Fruit fly (Drosophila melanogaster) whole organism, embryonic: ENCODE results near the gene FucTA.

Experiments used
- Atf6 ChIP-seq: fragments of 200-800 bp; sonication (Bioruptor generic); IDR thresholded peaks from 2 replicates; pipeline ENCODE4 v1.3.6; 2022; ENCODE audit warnings: missing biosample characterization, missing genetic modification characterization
- C15 ChIP-seq: fragments of 200-800 bp; sonication (Bioruptor generic); IDR thresholded peaks from 3 replicates; pipeline ENCODE4 v1.3.6; 2022; ENCODE audit warnings: missing biosample characterization, missing genetic modification characterization
- CG10147 ChIP-seq: fragments of 200-800 bp; sonication (Bioruptor generic); optimal IDR thresholded peaks from 2 replicates; lab custom pipeline; 2019; ENCODE audit warnings: missing biosample characterization, mild to moderate bottlenecking, missing genetic modification characterization, moderate library complexity
- CG10209 ChIP-seq: fragments of 200-800 bp; sonication (Bioruptor generic); optimal IDR thresholded peaks from 3 replicates; lab custom pipeline; 2017; ENCODE audit warnings: missing biosample characterization, mild to moderate bottlenecking, missing genetic modification characterization, missing genetic modification reagents
- CG10543 ChIP-seq: fragments of 200-800 bp; sonication (Bioruptor generic); optimal IDR thresholded peaks from 3 replicates; lab custom pipeline; 2017; ENCODE audit warnings: missing biosample characterization, mild to moderate bottlenecking, missing genetic modification characterization, moderate library complexity
- CG10959 ChIP-seq: fragments of 200-800 bp; sonication (Bioruptor generic); IDR thresholded peaks from 2 replicates; pipeline ENCODE4 v1.3.6; 2022; ENCODE audit warnings: missing biosample characterization, missing genetic modification characterization
- CG12236 ChIP-seq: fragments of 200-800 bp; sonication (Bioruptor generic); optimal IDR thresholded peaks from 2 replicates; lab custom pipeline; 2016; ENCODE audit warnings: missing biosample characterization, missing genetic modification characterization
- CG13123 ChIP-seq: fragments of 200-800 bp; sonication (Bioruptor generic); optimal IDR thresholded peaks from 2 replicates; lab custom pipeline; 2016; ENCODE audit warnings: missing biosample characterization, missing genetic modification characterization
- CG13296 ChIP-seq: fragments of 200-800 bp; sonication (Bioruptor generic); optimal IDR thresholded peaks from 3 replicates; lab custom pipeline; 2018; ENCODE audit warnings: missing biosample characterization, mild to moderate bottlenecking, missing genetic modification characterization
- CG14667 ChIP-seq: fragments of 200-800 bp; sonication (Bioruptor generic); IDR thresholded peaks from 2 replicates; pipeline ENCODE4 v1.3.6; 2022; ENCODE audit warnings: missing biosample characterization, missing genetic modification characterization
- CG15696 ChIP-seq: fragments of 200-800 bp; sonication (Bioruptor generic); optimal IDR thresholded peaks from 2 replicates; lab custom pipeline; 2019; ENCODE audit warnings: missing biosample characterization, mild to moderate bottlenecking, missing genetic modification characterization, moderate library complexity
- CG16815 ChIP-seq: fragments of 200-800 bp; sonication (Bioruptor generic); optimal IDR thresholded peaks from 3 replicates; lab custom pipeline; 2017; ENCODE audit warnings: missing biosample characterization, mild to moderate bottlenecking, missing genetic modification characterization
- CG1792 ChIP-seq: fragments of 200-800 bp; sonication (Bioruptor generic); optimal IDR thresholded peaks from 2 replicates; lab custom pipeline; 2016; ENCODE audit warnings: missing biosample characterization, missing genetic modification characterization
- CG1832 ChIP-seq: fragments of 200-800 bp; sonication (Bioruptor generic); optimal IDR thresholded peaks from 2 replicates; lab custom pipeline; 2017; ENCODE audit warnings: missing biosample characterization, mild to moderate bottlenecking, missing genetic modification characterization, inconsistent platforms
- CG31388 ChIP-seq: fragments of 200-800 bp; sonication (Bioruptor generic); optimal IDR thresholded peaks from 2 replicates; lab custom pipeline; 2016; ENCODE audit warnings: missing biosample characterization, missing genetic modification characterization
- CG32767 ChIP-seq: fragments of 200-800 bp; sonication (Bioruptor generic); IDR thresholded peaks from 2 replicates; pipeline ENCODE4 v1.3.6; 2022; ENCODE audit warnings: missing biosample characterization, missing genetic modification characterization
- CG4617 ChIP-seq: fragments of 200-800 bp; sonication (Bioruptor generic); optimal IDR thresholded peaks from 3 replicates; lab custom pipeline; 2016; ENCODE audit warnings: missing biosample characterization, missing genetic modification characterization, borderline replicate concordance
- CG5245 ChIP-seq: fragments of 200-800 bp; sonication (Bioruptor generic); optimal IDR thresholded peaks from 3 replicates; lab custom pipeline; 2016; ENCODE audit warnings: missing biosample characterization, missing genetic modification characterization
- CG6765 ChIP-seq: fragments of 200-800 bp; sonication (Bioruptor generic); optimal IDR thresholded peaks from 3 replicates; lab custom pipeline; 2017; ENCODE audit warnings: missing biosample characterization, mild to moderate bottlenecking, missing genetic modification characterization
- CG7271 ChIP-seq: fragments of 200-800 bp; sonication (Bioruptor generic); optimal IDR thresholded peaks from 2 replicates; lab custom pipeline; 2018; ENCODE audit warnings: missing biosample characterization, mild to moderate bottlenecking, missing genetic modification characterization, moderate library complexity
- CG7839 ChIP-seq: fragments of 200-800 bp; sonication (Bioruptor generic); optimal IDR thresholded peaks from 3 replicates; lab custom pipeline; 2018; ENCODE audit warnings: missing biosample characterization, mild to moderate bottlenecking, missing genetic modification characterization, moderate library complexity
- CG9876 ChIP-seq: fragments of 200-800 bp; sonication (Bioruptor generic); optimal IDR thresholded peaks from 2 replicates; lab custom pipeline; 2016; ENCODE audit warnings: missing biosample characterization, missing genetic modification characterization
- Dbx ChIP-seq: fragments of 200-800 bp; sonication (Bioruptor generic); IDR thresholded peaks from 3 replicates; pipeline ENCODE4 v1.3.6; 2022; ENCODE audit warnings: missing biosample characterization, missing genetic modification characterization
- ERR ChIP-seq: fragments of 200-800 bp; sonication (Bioruptor generic); optimal IDR thresholded peaks from 2 replicates; lab custom pipeline; 2016; ENCODE audit warnings: missing biosample characterization, missing genetic modification characterization
- H15 ChIP-seq: fragments of 200-800 bp; sonication (Bioruptor generic); IDR thresholded peaks from 3 replicates; pipeline ENCODE4 v1.3.6; 2022; ENCODE audit warnings: missing biosample characterization, missing genetic modification characterization
- HmgD ChIP-seq: fragments of 200-800 bp; sonication (Bioruptor generic); optimal IDR thresholded peaks from 3 replicates; lab custom pipeline; 2016; ENCODE audit warnings: missing biosample characterization, missing genetic modification characterization
- Hr39 ChIP-seq: fragments of >200 bp; optimal IDR thresholded peaks from 2 replicates; lab custom pipeline; 2017
- MESR4 ChIP-seq: fragments of 200-800 bp; sonication (Bioruptor generic); optimal IDR thresholded peaks from 2 replicates; lab custom pipeline; 2018; ENCODE audit warnings: missing biosample characterization, mild to moderate bottlenecking, missing genetic modification characterization, moderate library complexity
- NK7.1 ChIP-seq: fragments of 200-800 bp; sonication (Bioruptor generic); optimal IDR thresholded peaks from 3 replicates; lab custom pipeline; 2016; ENCODE audit warnings: missing biosample characterization, missing genetic modification characterization
- Nf-YA ChIP-seq: fragments of 200-800 bp; sonication (Bioruptor generic); IDR thresholded peaks from 2 replicates; pipeline ENCODE4 v1.3.6; 2022; ENCODE audit warnings: missing biosample characterization, missing genetic modification characterization
- Rfx ChIP-seq: fragments of 200-800 bp; sonication (Bioruptor generic); IDR thresholded peaks from 2 replicates; pipeline ENCODE4 v1.3.6; 2022; ENCODE audit warnings: missing biosample characterization, missing genetic modification characterization
- Stat92E ChIP-seq, 3 experiments: fragments of >200 bp in 2 of 3; fragments of 200-800 bp in 1 of 3; sonication (Bioruptor generic) in 1 of 3; optimal IDR thresholded peaks; 2 replicates each; lab custom pipeline; 2017 to 2019; ENCODE audit warnings: missing biosample characterization in 3 of 3, missing genetic modification characterization in 3 of 3, mild to moderate bottlenecking in 1 of 3, moderate library complexity in 1 of 3
- ap ChIP-seq: fragments of 200-800 bp; sonication (Bioruptor generic); IDR thresholded peaks from 2 replicates; pipeline ENCODE4 v1.3.6; 2022; ENCODE audit warnings: missing biosample characterization, missing genetic modification characterization
- ase ChIP-seq: fragments of 200-800 bp; sonication (Bioruptor generic); IDR thresholded peaks from 3 replicates; pipeline ENCODE4 v1.3.6; 2022; ENCODE audit warnings: missing biosample characterization, missing genetic modification characterization
- fu2 ChIP-seq: fragments of 200-800 bp; sonication (Bioruptor generic); optimal IDR thresholded peaks from 2 replicates; lab custom pipeline; 2016; ENCODE audit warnings: missing biosample characterization, missing genetic modification characterization
- gsb-n ChIP-seq: fragments of 200-800 bp; sonication (Bioruptor generic); optimal IDR thresholded peaks from 3 replicates; lab custom pipeline; 2018; ENCODE audit warnings: missing biosample characterization, mild to moderate bottlenecking, missing genetic modification characterization
- kah ChIP-seq: fragments of 200-800 bp; sonication (Bioruptor generic); optimal IDR thresholded peaks from 2 replicates; lab custom pipeline; 2018; ENCODE audit warnings: missing biosample characterization, mild to moderate bottlenecking, missing genetic modification characterization
- ken ChIP-seq: fragments of 200-800 bp; sonication (Bioruptor generic); IDR thresholded peaks from 3 replicates; pipeline ENCODE4 v1.3.6; 2022; ENCODE audit warnings: missing biosample characterization, missing genetic modification characterization
- kni ChIP-seq: fragments of 200-800 bp; sonication (Bioruptor generic); optimal IDR thresholded peaks from 3 replicates; lab custom pipeline; 2017; ENCODE audit warnings: mild to moderate bottlenecking, missing biosample characterization, missing genetic modification reagents, missing genetic modification characterization
- lab ChIP-seq: fragments of 200-800 bp; sonication (Bioruptor generic); optimal IDR thresholded peaks from 3 replicates; lab custom pipeline; 2017; ENCODE audit warnings: missing biosample characterization, missing genetic modification characterization, mild to moderate bottlenecking, moderate library complexity, missing genetic modification reagents
- lov ChIP-seq, 2 experiments: fragments of 200-800 bp in 1 of 2; fragments of >200 bp in 1 of 2; sonication (Bioruptor generic) in 1 of 2; IDR thresholded peaks in 1 of 2; optimal IDR thresholded peaks in 1 of 2; 2 replicates in 1 of 2; 3 replicates in 1 of 2; pipeline versions ENCODE4 v1.3.6 to Lab custom; 2017 to 2022; ENCODE audit warnings: missing biosample characterization in 1 of 2, missing genetic modification characterization in 1 of 2
- mld ChIP-seq: fragments of 200-800 bp; sonication (Bioruptor generic); IDR thresholded peaks from 3 replicates; pipeline ENCODE4 v1.3.6; 2022; ENCODE audit warnings: missing biosample characterization, missing genetic modification characterization; ENCODE audit not compliant: partially characterized antibody
- pum ChIP-seq: fragments of 200-800 bp; sonication (Bioruptor generic); optimal IDR thresholded peaks from 2 replicates; lab custom pipeline; 2016; ENCODE audit warnings: missing biosample characterization, missing genetic modification characterization
- scrt ChIP-seq: fragments of 200-800 bp; sonication (Bioruptor generic); optimal IDR thresholded peaks from 2 replicates; lab custom pipeline; 2018; ENCODE audit warnings: missing biosample characterization, mild to moderate bottlenecking, missing genetic modification characterization, moderate library complexity
- ssp ChIP-seq: fragments of 200-800 bp; sonication (Bioruptor generic); IDR thresholded peaks from 2 replicates; pipeline ENCODE4 v1.3.6; 2022; ENCODE audit warnings: missing biosample characterization, missing genetic modification characterization
- stwl ChIP-seq: fragments of 200-800 bp; sonication (Bioruptor generic); optimal IDR thresholded peaks from 3 replicates; lab custom pipeline; 2018; ENCODE audit warnings: missing biosample characterization, mild to moderate bottlenecking, missing genetic modification characterization, moderate library complexity
- tio ChIP-seq: fragments of 200-800 bp; sonication (Bioruptor generic); optimal IDR thresholded peaks from 2 replicates; lab custom pipeline; 2017; ENCODE audit warnings: missing biosample characterization, missing genetic modification characterization, inconsistent platforms
- twi ChIP-seq: fragments of 200-800 bp; optimal IDR thresholded peaks from 2 replicates; lab custom pipeline; 2019; ENCODE audit warnings: missing biosample characterization, mild to moderate bottlenecking, missing genetic modification characterization, moderate library complexity

Gene FucTA

dm6 chr3L:15098659-15099512 lies 48.1 kb upstream of the FucTA start (continued):
- TF ChIP-seq CG16815 (GFP tag; lab: Kevin White, UChicago), result peak; percentile 47
- peak; percentile 4 for TF ChIP-seq CG13123
- peak; percentile 82 for TF ChIP-seq CG10543 (GFP tag; lab: Kevin White, UChicago)
- peak; percentile 87 for TF ChIP-seq CG7839 (tag; lab: Kevin White, UChicago)
- peak; percentile 49 for TF ChIP-seq CG31388 (GFP tag; lab: Kevin White, UChicago)
- peak; percentile 27; the same call in 1 of the 3 replicates for TF ChIP-seq C15 (GFP tag; lab: Robert Waterston, UW)
- TF ChIP-seq fu2 (GFP tag; lab: Kevin White, UChicago), result no peak
- TF ChIP-seq gsb-n, result peak; percentile 96
- TF ChIP-seq kah (GFP tag; lab: Kevin White, UChicago), result peak; percentile 62
- no peak for TF ChIP-seq Hr39
- TF ChIP-seq CG6765, result peak; percentile 88
- peak; percentile 91 for TF ChIP-seq kni (GFP tag; lab: Kevin White, UChicago)
- TF ChIP-seq CG1832 (GFP tag; lab: Kevin White, UChicago), result no peak
- no peak for TF ChIP-seq CG12236 (GFP tag; lab: Kevin White, UChicago)
- TF ChIP-seq scrt (GFP tag; lab: Kevin White, UChicago), result peak; percentile 84
- TF ChIP-seq HmgD (GFP tag; lab: Kevin White, UChicago), result no peak
- peak; percentile 70 for TF ChIP-seq CG10959 (GFP tag; lab: Robert Waterston, UW)
- peak; percentile 70; the same call in 2 of the 3 replicates for TF ChIP-seq ase (GFP tag; lab: Robert Waterston, UW)
- peak; percentile 58 for TF ChIP-seq NK7.1 (GFP tag; lab: Kevin White, UChicago)
- peak; percentile 78 for TF ChIP-seq tio
- TF ChIP-seq MESR4, result no peak
- peak; percentile 76; the same call in 1 of the 2 replicates for TF ChIP-seq CG14667 (GFP tag; lab: Robert Waterston, UW)
- TF ChIP-seq Stat92E (GFP tag; optimal IDR thresholded peaks at IDR 0.05; lab: Kevin White, UChicago), result peak in 1 of 3 experiments; percentile 45
- no peak for TF ChIP-seq pum
- peak; percentile 95 for TF ChIP-seq CG13296 (GFP tag; lab: Kevin White, UChicago)
- TF ChIP-seq CG7271, result peak; percentile 93
- peak; percentile 87 for TF ChIP-seq CG32767 (GFP tag; lab: Robert Waterston, UW)
- TF ChIP-seq lov (optimal IDR thresholded peaks at IDR 0.05; lab: Kevin White, UChicago), result no peak
- TF ChIP-seq lov (GFP tag; IDR thresholded peaks at IDR 0.05; lab: Robert Waterston, UW), result peak; percentile 69; the same call in 2 of the 3 replicates
- peak; percentile 45 for TF ChIP-seq twi (tag; lab: Kevin White, UChicago)
- TF ChIP-seq ERR (GFP tag; lab: Kevin White, UChicago), result no peak
- peak; percentile 90 for TF ChIP-seq lab (GFP tag; lab: Kevin White, UChicago)
- no peak for TF ChIP-seq CG4617 (GFP tag; lab: Kevin White, UChicago)
- peak; percentile 67 for TF ChIP-seq Atf6 (GFP tag; lab: Robert Waterston, UW)
- TF ChIP-seq Rfx (GFP tag; lab: Robert Waterston, UW), result peak; percentile 81
- no peak for TF ChIP-seq mld
- TF ChIP-seq ap (GFP tag; lab: Robert Waterston, UW), result peak; percentile 79
- peak; percentile 95 for TF ChIP-seq CG10147 (GFP tag; lab: Kevin White, UChicago)
- TF ChIP-seq CG15696 (tag; lab: Kevin White, UChicago), result peak; percentile 81
- TF ChIP-seq ken (GFP tag; lab: Robert Waterston, UW), result no peak; the same call in 2 of the 3 replicates
- peak; percentile 37 for TF ChIP-seq CG5245 (GFP tag; lab: Kevin White, UChicago)
- peak; percentile 75 for TF ChIP-seq Dbx (GFP tag; lab: Robert Waterston, UW)
- peak; percentile 19 for TF ChIP-seq CG1792 (GFP tag; lab: Kevin White, UChicago)
- TF ChIP-seq Nf-YA, result peak; percentile 84
- peak; percentile 60 for TF ChIP-seq ssp (GFP tag; lab: Robert Waterston, UW)
- TF ChIP-seq stwl (tag; lab: Kevin White, UChicago), result peak; percentile 17
- TF ChIP-seq CG10209, result peak; percentile 74
- TF ChIP-seq H15 (GFP tag; lab: Robert Waterston, UW), result peak; percentile 66; the same call in 2 of the 3 replicates
- TF ChIP-seq CG9876, result no peak
